Worm (Caenorhabditis elegans): ENCODE data around the gene F17E9.4.
"Not testable (repeated sequence)": the region's sequence is repeated elsewhere in the genome, so short reads cannot be mapped to it uniquely, and the experiment has no call there.

ce11 chrIV:8389139-8389538, 41.0 kb downstream of the F17E9.4 start, which contains the start of gene D2096.10:
- TF ChIP-seq nhr-28 (tag; optimal IDR thresholded peaks at IDR 0.05); unc-62 (GFP tag; optimal IDR thresholded peaks at IDR 0.05); nhr-76 (tag; optimal IDR thresholded peaks at IDR 0.05); nhr-12 (tag; optimal IDR thresholded peaks at IDR 0.05); zip-8 (tag; optimal IDR thresholded peaks at IDR 0.05); unc-39 (tag; optimal IDR thresholded peaks at IDR 0.05); lsy-2 (tag; optimal IDR thresholded peaks at IDR 0.05); nhr-237 (tag; optimal IDR thresholded peaks at IDR 0.05); ztf-11 (tag; optimal IDR thresholded peaks at IDR 0.05); lin-13 (tag; optimal IDR thresholded peaks at IDR 0.05); ces-1 (GFP tag; optimal IDR thresholded peaks at IDR 0.05); elt-1 (tag; optimal IDR thresholded peaks at IDR 0.05; ENCODE audit: borderline replicate concordance, insufficient read depth); mep-1 (tag; optimal IDR thresholded peaks at IDR 0.05); ceh-43 (GFP tag; optimal IDR thresholded peaks at IDR 0.05): not testable (repeated sequence)

Measured in whole organism, mixed stage, embryonic.